Fruit fly (Drosophila melanogaster) whole organism, prepupa: ENCODE measurements around the gene mRpL10.

Source experiments
- CG10631 ChIP-seq: fragments of 200-800 bp; sonication (Bioruptor generic); optimal IDR thresholded peaks from 2 replicates; lab custom pipeline; 2016; ENCODE audit warnings: missing biosample characterization, missing genetic modification characterization
- CG11294 ChIP-seq: fragments of 200-800 bp; sonication (Bioruptor generic); IDR thresholded peaks from 2 replicates; pipeline ENCODE4 v1.3.6; 2022; ENCODE audit warnings: missing biosample characterization, missing genetic modification characterization
- CG11902 ChIP-seq: fragments of 200-800 bp; sonication (Bioruptor generic); optimal IDR thresholded peaks from 3 replicates; lab custom pipeline; 2016; ENCODE audit warnings: missing biosample characterization, missing genetic modification characterization
- CG1621 ChIP-seq: fragments of 200-800 bp; sonication (Bioruptor generic); optimal IDR thresholded peaks from 3 replicates; lab custom pipeline; 2018; ENCODE audit warnings: missing biosample characterization, mild to moderate bottlenecking, missing genetic modification characterization
- CG16779 ChIP-seq: fragments of 200-800 bp; sonication (Bioruptor generic); optimal IDR thresholded peaks from 3 replicates; lab custom pipeline; 2017; ENCODE audit warnings: missing biosample characterization, mild to moderate bottlenecking, missing genetic modification characterization
- CG3032 ChIP-seq: fragments of 200-800 bp; optimal IDR thresholded peaks from 2 replicates; lab custom pipeline; 2019; ENCODE audit warnings: missing biosample characterization, mild to moderate bottlenecking, missing genetic modification characterization, moderate library complexity
- CG31627 ChIP-seq: fragments of 200-800 bp; sonication (Bioruptor generic); optimal IDR thresholded peaks from 3 replicates; lab custom pipeline; 2016; ENCODE audit warnings: missing biosample characterization, missing genetic modification characterization
- CG32006 ChIP-seq: fragments of 200-800 bp; sonication (Bioruptor generic); optimal IDR thresholded peaks from 3 replicates; lab custom pipeline; 2017; ENCODE audit warnings: missing biosample characterization, mild to moderate bottlenecking, missing genetic modification characterization
- CG6276 ChIP-seq: fragments of 200-800 bp; sonication (Bioruptor generic); optimal IDR thresholded peaks from 2 replicates; lab custom pipeline; 2017; ENCODE audit warnings: missing biosample characterization, mild to moderate bottlenecking, missing genetic modification characterization
- CG6792 ChIP-seq: fragments of 200-800 bp; sonication (Bioruptor generic); optimal IDR thresholded peaks from 3 replicates; lab custom pipeline; 2016; ENCODE audit warnings: missing biosample characterization, missing genetic modification characterization
- CG6854 ChIP-seq: fragments of 200-800 bp; sonication (Bioruptor generic); optimal IDR thresholded peaks from 2 replicates; lab custom pipeline; 2017; ENCODE audit warnings: missing biosample characterization, mild to moderate bottlenecking, missing genetic modification characterization
- CG8119 ChIP-seq: fragments of 200-800 bp; sonication (Bioruptor generic); IDR thresholded peaks from 3 replicates; pipeline ENCODE4 v1.3.6; 2022; ENCODE audit warnings: missing biosample characterization, missing genetic modification characterization
- CG8319 ChIP-seq: fragments of 200-800 bp; sonication (Bioruptor generic); optimal IDR thresholded peaks from 3 replicates; lab custom pipeline; 2016; ENCODE audit warnings: missing biosample characterization, missing genetic modification characterization
- CG8632 ChIP-seq: fragments of 200-800 bp; sonication (Bioruptor generic); optimal IDR thresholded peaks from 3 replicates; lab custom pipeline; 2016; ENCODE audit warnings: missing biosample characterization, missing genetic modification characterization
- CG9139 ChIP-seq: fragments of 200-800 bp; sonication (Bioruptor generic); optimal IDR thresholded peaks from 3 replicates; lab custom pipeline; 2017; ENCODE audit warnings: missing biosample characterization, mild to moderate bottlenecking, missing genetic modification characterization
- Eip75B ChIP-seq: fragments of 200-800 bp; sonication (Bioruptor generic); optimal IDR thresholded peaks from 3 replicates; lab custom pipeline; 2016; ENCODE audit warnings: missing biosample characterization, missing genetic modification characterization
- Eip78C ChIP-seq: fragments of 200-800 bp; sonication (Bioruptor generic); peaks from one replicate; lab custom pipeline; 2016; ENCODE audit warnings: missing biosample characterization, missing genetic modification characterization
- Ets96B ChIP-seq: fragments of 200-800 bp; optimal IDR thresholded peaks from 2 replicates; lab custom pipeline; 2019; ENCODE audit warnings: missing biosample characterization, mild to moderate bottlenecking, missing genetic modification characterization, moderate library complexity
- Hr38 ChIP-seq: sonication (Bioruptor generic); optimal IDR thresholded peaks from 2 replicates; lab custom pipeline; 2016; ENCODE audit warnings: missing biosample characterization, missing genetic modification characterization
- Hr39 ChIP-seq: fragments of 200-800 bp; sonication (Bioruptor generic); optimal IDR thresholded peaks from 2 replicates; lab custom pipeline; 2016; ENCODE audit warnings: missing biosample characterization, missing genetic modification characterization
- Hr4 ChIP-seq: fragments of 200-800 bp; sonication (Bioruptor generic); optimal IDR thresholded peaks from 3 replicates; lab custom pipeline; 2016; ENCODE audit warnings: missing biosample characterization, missing genetic modification characterization
- Lpt ChIP-seq: fragments of 200-800 bp; sonication (Bioruptor generic); optimal IDR thresholded peaks from 3 replicates; lab custom pipeline; 2016; ENCODE audit warnings: missing biosample characterization, missing genetic modification characterization
- Met ChIP-seq: fragments of 200-800 bp; sonication (Bioruptor generic); optimal IDR thresholded peaks from 3 replicates; lab custom pipeline; 2016; ENCODE audit warnings: missing biosample characterization, missing genetic modification characterization
- OdsH ChIP-seq: fragments of 200-800 bp; sonication (Bioruptor generic); optimal IDR thresholded peaks from 3 replicates; lab custom pipeline; 2016; ENCODE audit warnings: missing biosample characterization, missing genetic modification characterization
- Smox ChIP-seq: fragments of 200-800 bp; sonication (Bioruptor generic); optimal IDR thresholded peaks from 3 replicates; lab custom pipeline; 2016; ENCODE audit warnings: missing biosample characterization, missing genetic modification characterization
- Sox102F ChIP-seq: fragments of 200-800 bp; sonication (Bioruptor generic); optimal IDR thresholded peaks from 2 replicates; lab custom pipeline; 2016; ENCODE audit warnings: missing biosample characterization, mild to moderate bottlenecking, missing genetic modification characterization
- Sox14 ChIP-seq: fragments of 200-800 bp; sonication (Bioruptor generic); optimal IDR thresholded peaks from 3 replicates; lab custom pipeline; 2016; ENCODE audit warnings: missing biosample characterization, missing genetic modification characterization
- Sox15 ChIP-seq: fragments of 200-800 bp; sonication (Bioruptor generic); optimal IDR thresholded peaks from 3 replicates; lab custom pipeline; 2016; ENCODE audit warnings: missing biosample characterization, missing genetic modification characterization
- achi ChIP-seq: fragments of 200-800 bp; sonication (Bioruptor generic); optimal IDR thresholded peaks from 3 replicates; lab custom pipeline; 2016; ENCODE audit warnings: missing biosample characterization, missing genetic modification characterization
- acj6 ChIP-seq: fragments of 200-800 bp; sonication (Bioruptor generic); optimal IDR thresholded peaks from 3 replicates; lab custom pipeline; 2016; ENCODE audit warnings: missing biosample characterization, missing genetic modification characterization
- cyc ChIP-seq: fragments of 200-800 bp; sonication (Bioruptor generic); optimal IDR thresholded peaks from 3 replicates; lab custom pipeline; 2016; ENCODE audit warnings: missing biosample characterization, missing genetic modification characterization
- dac ChIP-seq: fragments of 200-800 bp; sonication (Bioruptor generic); optimal IDR thresholded peaks from 2 replicates; lab custom pipeline; 2017; ENCODE audit warnings: missing biosample characterization, mild to moderate bottlenecking, missing genetic modification characterization
- dsx ChIP-seq: fragments of 200-800 bp; optimal IDR thresholded peaks from 3 replicates; lab custom pipeline; 2019; ENCODE audit warnings: missing biosample characterization, mild to moderate bottlenecking, missing genetic modification characterization, moderate library complexity; ENCODE audit not compliant: poor library complexity, severe bottlenecking
- eg ChIP-seq: fragments of 200-800 bp; sonication (Bioruptor generic); IDR thresholded peaks from 3 replicates; pipeline ENCODE4 v1.3.6; 2022; ENCODE audit warnings: missing biosample characterization, missing genetic modification characterization
- esn ChIP-seq: fragments of 200-800 bp; sonication (Bioruptor generic); optimal IDR thresholded peaks from 2 replicates; lab custom pipeline; 2016; ENCODE audit warnings: missing biosample characterization, mild to moderate bottlenecking, missing genetic modification characterization, moderate library complexity
- fd59A ChIP-seq: fragments of 200-800 bp; sonication (Bioruptor generic); optimal IDR thresholded peaks from 2 replicates; lab custom pipeline; 2017; ENCODE audit warnings: missing biosample characterization, mild to moderate bottlenecking, missing genetic modification characterization, missing genetic modification reagents
- fd85E ChIP-seq: fragments of 200-800 bp; sonication (Bioruptor generic); optimal IDR thresholded peaks from 3 replicates; lab custom pipeline; 2016; ENCODE audit warnings: missing biosample characterization, missing genetic modification characterization
- fkh ChIP-seq: fragments of 200-800 bp; sonication (Bioruptor generic); optimal IDR thresholded peaks from 3 replicates; lab custom pipeline; 2017; ENCODE audit warnings: missing biosample characterization, mild to moderate bottlenecking, missing genetic modification characterization, moderate library complexity
- lz ChIP-seq: fragments of 200-800 bp; sonication (Bioruptor generic); optimal IDR thresholded peaks from 3 replicates; lab custom pipeline; 2016; ENCODE audit warnings: missing biosample characterization, missing genetic modification characterization
- net ChIP-seq: fragments of 200-800 bp; sonication (Bioruptor generic); optimal IDR thresholded peaks from 3 replicates; lab custom pipeline; 2016; ENCODE audit warnings: missing biosample characterization, missing genetic modification characterization
- pdm3 ChIP-seq: fragments of 200-800 bp; sonication (Bioruptor generic); optimal IDR thresholded peaks from 3 replicates; lab custom pipeline; 2016; ENCODE audit warnings: missing biosample characterization, missing genetic modification characterization
- spab ChIP-seq: fragments of 200-800 bp; sonication (Bioruptor generic); optimal IDR thresholded peaks from 2 replicates; lab custom pipeline; 2017; ENCODE audit warnings: missing biosample characterization, mild to moderate bottlenecking, missing genetic modification characterization, missing genetic modification reagents
- ss ChIP-seq, 2 experiments: fragments of 200-800 bp; sonication (Bioruptor generic); optimal IDR thresholded peaks; 2 replicates in 1 of 2; 3 replicates in 1 of 2; lab custom pipeline; 2017 to 2018; ENCODE audit warnings: mild to moderate bottlenecking in 2 of 2, missing biosample characterization in 2 of 2, missing genetic modification characterization in 2 of 2, moderate library complexity in 1 of 2
- topi ChIP-seq: fragments of 200-800 bp; sonication (Bioruptor generic); optimal IDR thresholded peaks from 3 replicates; lab custom pipeline; 2016; ENCODE audit warnings: missing biosample characterization, missing genetic modification characterization
- vri ChIP-seq: fragments of 200-800 bp; sonication (Bioruptor generic); optimal IDR thresholded peaks from 3 replicates; lab custom pipeline; 2016; ENCODE audit warnings: missing biosample characterization, mild to moderate bottlenecking, missing genetic modification characterization

The mRpL10 gene

DNA sequence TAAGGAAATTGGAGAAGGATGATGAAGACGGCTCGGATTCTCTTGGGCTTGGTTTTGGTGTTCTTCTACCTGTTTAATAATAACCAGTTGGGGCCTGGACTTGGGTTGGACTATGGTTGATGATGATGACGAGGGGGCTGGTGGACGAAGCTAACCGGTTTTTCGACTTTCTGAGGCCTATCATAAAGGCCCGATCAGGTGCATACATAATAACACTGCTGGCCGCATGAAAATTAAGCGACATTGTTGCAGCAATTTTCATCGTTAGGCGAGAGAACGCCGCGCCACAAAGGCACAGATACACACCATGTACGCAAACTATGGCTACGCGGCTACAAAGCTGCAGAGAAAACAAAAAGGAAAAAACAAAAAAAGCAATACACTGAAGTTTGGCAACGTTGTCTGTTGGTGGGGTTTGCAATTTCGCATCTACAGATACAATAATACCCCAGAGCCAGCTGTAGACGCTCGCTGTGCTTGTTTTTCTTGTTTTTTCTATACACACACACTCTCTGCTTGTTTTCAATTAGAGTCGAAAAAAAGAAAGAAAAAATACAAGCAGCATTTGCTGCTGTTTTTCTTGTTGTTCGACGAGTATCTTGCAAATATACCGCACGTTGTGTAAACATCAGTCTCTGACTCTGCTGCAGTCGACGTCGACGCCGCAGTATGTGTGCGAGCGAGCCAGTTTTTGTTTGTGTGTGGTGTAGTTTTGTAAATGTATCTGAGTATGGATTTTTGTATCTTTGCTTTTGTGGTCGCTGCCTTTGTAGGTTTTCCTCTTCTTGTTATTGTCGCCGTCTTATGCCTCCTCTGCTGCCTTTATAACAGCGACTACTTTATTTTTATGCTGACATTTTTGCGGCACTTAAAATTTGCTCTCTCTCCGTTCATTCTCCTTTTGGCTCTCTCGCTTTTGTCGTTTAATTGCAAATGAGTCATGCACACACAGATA, 37.2 kb upstream of the mRpL10 start (continued):
- TF ChIP-seq esn (GFP tag; lab: Kevin White, UChicago) (peak; percentile 69), Ets96B (tag; lab: Kevin White, UChicago) (peak; percentile 94), fd59A (GFP tag; lab: Kevin White, UChicago) (peak; percentile 81), Sox14 (peak; percentile 84), dsx (GFP tag; lab: Kevin White, UChicago) (peak; percentile 100), Smox (GFP tag; lab: Kevin White, UChicago) (peak; percentile 69), CG6854 (GFP tag; lab: Kevin White, UChicago) (peak; percentile 92), spab (GFP tag; lab: Kevin White, UChicago) (peak; percentile 95), CG31627 (GFP tag; lab: Kevin White, UChicago) (no peak), Met (peak; percentile 69), CG11902 (no peak), CG6276 (GFP tag; lab: Kevin White, UChicago) (peak; percentile 99), ss (GFP tag; optimal IDR thresholded peaks at IDR 0.05; lab: Kevin White, UChicago) (peak; percentile 98 to 99), vri (GFP tag; lab: Kevin White, UChicago) (peak; percentile 97), CG6792 (peak; percentile 82), CG16779 (tag; lab: Kevin White, UChicago) (peak; percentile 99), Eip78C (GFP tag; lab: Kevin White, UChicago) (peak; percentile 95), CG8119 (GFP tag; lab: Robert Waterston, UW) (no peak), CG10631 (peak; percentile 75), achi (peak; percentile 87), topi (GFP tag; lab: Kevin White, UChicago) (peak; percentile 62), CG3032 (tag; lab: Kevin White, UChicago) (peak; percentile 88)

DNA sequence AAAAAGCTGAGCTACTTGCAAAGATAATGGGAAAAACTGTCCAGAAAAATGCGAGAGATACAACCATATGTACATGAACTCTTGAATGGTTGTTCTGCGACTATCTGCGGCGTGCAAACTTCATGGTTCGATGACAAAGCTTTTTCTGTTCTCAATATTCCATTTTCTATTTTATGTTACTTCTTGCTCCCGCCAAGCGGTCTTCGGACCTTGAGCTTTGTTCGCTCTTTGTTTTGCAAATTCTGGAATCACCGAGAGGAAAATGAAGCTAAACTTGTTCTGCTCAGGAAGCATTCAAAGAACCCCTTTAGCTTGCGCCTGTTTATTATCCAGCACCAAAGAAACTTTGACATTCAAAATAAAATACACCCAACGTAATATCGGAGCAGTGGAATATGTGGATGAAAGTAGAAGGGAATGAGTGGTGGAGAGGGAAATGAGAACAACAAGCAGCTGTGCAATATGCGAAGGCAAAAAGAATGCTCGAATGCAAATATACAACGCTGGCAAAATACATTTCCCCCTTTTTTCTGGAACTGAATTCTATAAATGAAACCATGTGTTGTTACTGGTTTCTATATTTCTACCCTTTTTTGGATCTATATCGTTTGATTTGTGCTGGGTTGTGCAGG, 35.2 kb upstream of the mRpL10 start:
- TF ChIP-seq fd85E (no peak), Hr4 (GFP tag; lab: Kevin White, UChicago) (no peak), net (GFP tag; lab: Kevin White, UChicago) (peak; percentile 25), lz (no peak), Sox14 (peak; percentile 32), fkh (GFP tag; lab: Kevin White, UChicago) (no peak), achi (no peak), CG1621 (peak; percentile 12), eg (GFP tag; lab: Robert Waterston, UW) (no peak), CG32006 (no peak), Sox102F (GFP tag; lab: Kevin White, UChicago) (no peak), OdsH (GFP tag; lab: Kevin White, UChicago) (no peak), dsx (GFP tag; lab: Kevin White, UChicago) (peak; percentile 35), pdm3 (GFP tag; lab: Kevin White, UChicago) (no peak), CG6792 (no peak), Eip78C (GFP tag; lab: Kevin White, UChicago) (peak; percentile 54), ss (GFP tag; optimal IDR thresholded peaks at IDR 0.05; lab: Kevin White, UChicago) (peak; percentile 82 to 84), Hr39 (GFP tag; lab: Kevin White, UChicago) (no peak), CG9139 (GFP tag; lab: Kevin White, UChicago) (peak; percentile 72), CG6276 (GFP tag; lab: Kevin White, UChicago) (peak; percentile 76), Smox (GFP tag; lab: Kevin White, UChicago) (no peak), Hr38 (GFP tag; lab: Kevin White, UChicago) (no peak), esn (GFP tag; lab: Kevin White, UChicago) (no peak), CG3032 (tag; lab: Kevin White, UChicago) (no peak), CG8119 (GFP tag; lab: Robert Waterston, UW) (peak; percentile 35; the same call in 1 of the 3 replicates), Sox15 (no peak), spab (GFP tag; lab: Kevin White, UChicago) (peak; percentile 46), CG11294 (GFP tag; lab: Robert Waterston, UW) (no peak), vri (GFP tag; lab: Kevin White, UChicago) (peak; percentile 16), cyc (GFP tag; lab: Kevin White, UChicago) (no peak), Eip75B (GFP tag; lab: Kevin White, UChicago) (no peak), dac (GFP tag; lab: Kevin White, UChicago) (no peak), CG8632 (GFP tag; lab: Kevin White, UChicago) (no peak), acj6 (GFP tag; lab: Kevin White, UChicago) (no peak), Ets96B (tag; lab: Kevin White, UChicago) (no peak), Lpt (GFP tag; lab: Kevin White, UChicago) (no peak), CG11902 (no peak), CG8319 (no peak)
